Fruit fly (Drosophila melanogaster) Kc167 (cell line): ENCODE measurements around the gene CG13623.

Source experiments
- Myc ChIP-seq: fragments of >200 bp; optimal IDR thresholded peaks from 2 replicates; lab custom pipeline; 2017; ENCODE audit warnings: missing external identifiers
- Sin3A ChIP-seq: fragments of >200 bp; optimal IDR thresholded peaks from 2 replicates; lab custom pipeline; 2018; ENCODE audit warnings: missing external identifiers
- h ChIP-seq: fragments of >200 bp; optimal IDR thresholded peaks from 3 replicates; lab custom pipeline; 2018; ENCODE audit warnings: missing external identifiers
- ttk ChIP-seq: sonication (Bioruptor generic); optimal IDR thresholded peaks from 2 replicates; lab custom pipeline; 2017; ENCODE audit warnings: missing external identifiers

DNA sequence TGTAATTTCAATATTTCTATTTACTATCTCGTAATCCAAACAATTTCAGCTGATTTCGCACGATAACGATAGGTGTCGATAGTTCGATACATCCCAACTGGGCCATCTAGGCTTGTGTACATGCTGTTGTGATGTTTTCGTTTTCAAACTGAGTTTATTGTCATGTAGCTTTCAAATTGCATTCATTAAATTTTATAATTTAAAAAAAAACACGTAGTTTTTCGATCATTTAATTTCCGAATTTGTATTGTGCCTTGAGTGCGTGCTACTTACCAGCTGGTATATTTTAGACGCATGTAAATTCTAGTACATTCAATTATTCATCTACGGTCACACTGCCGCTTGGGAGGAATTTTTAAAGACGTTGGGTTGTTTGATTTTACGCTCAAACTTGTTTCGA lies at the start of gene CG13623, which contains the start of gene ana1:
- TF ChIP-seq Sin3A (lab: Kevin White, UChicago) (no peak), ttk (lab: Kevin White, UChicago) (no peak), h (lab: Kevin White, UChicago) (no peak), Myc (lab: Kevin White, UChicago) (no peak)
